Fruit fly (Drosophila melanogaster) whole organism, prepupa: ENCODE measurements around the gene Dop1R1.
A peak's percentile ranks its signal among the peaks of the same experiment; 100 is the strongest.

Source experiments
- CG10631 ChIP-seq: fragments of 200-800 bp; sonication (Bioruptor generic); optimal IDR thresholded peaks from 2 replicates; lab custom pipeline; 2016; ENCODE audit warnings: missing biosample characterization, missing genetic modification characterization
- CG11294 ChIP-seq: fragments of 200-800 bp; sonication (Bioruptor generic); IDR thresholded peaks from 2 replicates; pipeline ENCODE4 v1.3.6; 2022; ENCODE audit warnings: missing biosample characterization, missing genetic modification characterization
- CG1621 ChIP-seq: fragments of 200-800 bp; sonication (Bioruptor generic); optimal IDR thresholded peaks from 3 replicates; lab custom pipeline; 2018; ENCODE audit warnings: missing biosample characterization, mild to moderate bottlenecking, missing genetic modification characterization
- CG16779 ChIP-seq: fragments of 200-800 bp; sonication (Bioruptor generic); optimal IDR thresholded peaks from 3 replicates; lab custom pipeline; 2017; ENCODE audit warnings: missing biosample characterization, mild to moderate bottlenecking, missing genetic modification characterization
- CG3032 ChIP-seq: fragments of 200-800 bp; optimal IDR thresholded peaks from 2 replicates; lab custom pipeline; 2019; ENCODE audit warnings: missing biosample characterization, mild to moderate bottlenecking, missing genetic modification characterization, moderate library complexity
- CG32006 ChIP-seq: fragments of 200-800 bp; sonication (Bioruptor generic); optimal IDR thresholded peaks from 3 replicates; lab custom pipeline; 2017; ENCODE audit warnings: missing biosample characterization, mild to moderate bottlenecking, missing genetic modification characterization
- CG34406 ChIP-seq: fragments of 200-800 bp; sonication (Bioruptor generic); optimal IDR thresholded peaks from 3 replicates; lab custom pipeline; 2016; ENCODE audit warnings: missing biosample characterization, missing genetic modification characterization
- CG4318 ChIP-seq: fragments of 200-800 bp; sonication (Bioruptor generic); optimal IDR thresholded peaks from 3 replicates; lab custom pipeline; 2017; ENCODE audit warnings: missing biosample characterization, mild to moderate bottlenecking, missing genetic modification characterization
- CG6163 ChIP-seq: fragments of 200-800 bp; sonication (Bioruptor generic); IDR thresholded peaks from 3 replicates; pipeline ENCODE4 v1.3.6; 2022; ENCODE audit warnings: missing biosample characterization, missing genetic modification characterization
- CG6276 ChIP-seq: fragments of 200-800 bp; sonication (Bioruptor generic); optimal IDR thresholded peaks from 2 replicates; lab custom pipeline; 2017; ENCODE audit warnings: missing biosample characterization, mild to moderate bottlenecking, missing genetic modification characterization
- CG6792 ChIP-seq: fragments of 200-800 bp; sonication (Bioruptor generic); optimal IDR thresholded peaks from 3 replicates; lab custom pipeline; 2016; ENCODE audit warnings: missing biosample characterization, missing genetic modification characterization
- CG6854 ChIP-seq: fragments of 200-800 bp; sonication (Bioruptor generic); optimal IDR thresholded peaks from 2 replicates; lab custom pipeline; 2017; ENCODE audit warnings: missing biosample characterization, mild to moderate bottlenecking, missing genetic modification characterization
- CG7368 ChIP-seq: fragments of 200-800 bp; sonication (Bioruptor generic); optimal IDR thresholded peaks from 3 replicates; lab custom pipeline; 2016; ENCODE audit warnings: missing biosample characterization, missing genetic modification characterization
- CG8119 ChIP-seq: fragments of 200-800 bp; sonication (Bioruptor generic); IDR thresholded peaks from 3 replicates; pipeline ENCODE4 v1.3.6; 2022; ENCODE audit warnings: missing biosample characterization, missing genetic modification characterization
- CG8319 ChIP-seq: fragments of 200-800 bp; sonication (Bioruptor generic); optimal IDR thresholded peaks from 3 replicates; lab custom pipeline; 2016; ENCODE audit warnings: missing biosample characterization, missing genetic modification characterization
- CG8632 ChIP-seq: fragments of 200-800 bp; sonication (Bioruptor generic); optimal IDR thresholded peaks from 3 replicates; lab custom pipeline; 2016; ENCODE audit warnings: missing biosample characterization, missing genetic modification characterization
- Eip78C ChIP-seq: fragments of 200-800 bp; sonication (Bioruptor generic); peaks from one replicate; lab custom pipeline; 2016; ENCODE audit warnings: missing biosample characterization, missing genetic modification characterization
- Eip93F ChIP-seq: fragments of 200-800 bp; sonication (Bioruptor generic); optimal IDR thresholded peaks from 2 replicates; lab custom pipeline; 2016; ENCODE audit warnings: missing biosample characterization, mild to moderate bottlenecking, missing genetic modification characterization
- Ets21C ChIP-seq: fragments of 200-800 bp; sonication (Bioruptor generic); optimal IDR thresholded peaks from 3 replicates; lab custom pipeline; 2016; ENCODE audit warnings: missing biosample characterization, missing genetic modification characterization
- Ets96B ChIP-seq: fragments of 200-800 bp; optimal IDR thresholded peaks from 2 replicates; lab custom pipeline; 2019; ENCODE audit warnings: missing biosample characterization, mild to moderate bottlenecking, missing genetic modification characterization, moderate library complexity
- Gug ChIP-seq: fragments of 200-800 bp; sonication (Bioruptor generic); IDR thresholded peaks from 2 replicates; pipeline ENCODE4 v1.3.6; 2022; ENCODE audit warnings: missing biosample characterization, missing genetic modification characterization
- Hr38 ChIP-seq: sonication (Bioruptor generic); optimal IDR thresholded peaks from 2 replicates; lab custom pipeline; 2016; ENCODE audit warnings: missing biosample characterization, missing genetic modification characterization
- Hr4 ChIP-seq: fragments of 200-800 bp; sonication (Bioruptor generic); optimal IDR thresholded peaks from 3 replicates; lab custom pipeline; 2016; ENCODE audit warnings: missing biosample characterization, missing genetic modification characterization
- Lpt ChIP-seq: fragments of 200-800 bp; sonication (Bioruptor generic); optimal IDR thresholded peaks from 3 replicates; lab custom pipeline; 2016; ENCODE audit warnings: missing biosample characterization, missing genetic modification characterization
- Met ChIP-seq: fragments of 200-800 bp; sonication (Bioruptor generic); optimal IDR thresholded peaks from 3 replicates; lab custom pipeline; 2016; ENCODE audit warnings: missing biosample characterization, missing genetic modification characterization
- OdsH ChIP-seq: fragments of 200-800 bp; sonication (Bioruptor generic); optimal IDR thresholded peaks from 3 replicates; lab custom pipeline; 2016; ENCODE audit warnings: missing biosample characterization, missing genetic modification characterization
- Smox ChIP-seq: fragments of 200-800 bp; sonication (Bioruptor generic); optimal IDR thresholded peaks from 3 replicates; lab custom pipeline; 2016; ENCODE audit warnings: missing biosample characterization, missing genetic modification characterization
- Sox102F ChIP-seq: fragments of 200-800 bp; sonication (Bioruptor generic); optimal IDR thresholded peaks from 2 replicates; lab custom pipeline; 2016; ENCODE audit warnings: missing biosample characterization, mild to moderate bottlenecking, missing genetic modification characterization
- Sox14 ChIP-seq: fragments of 200-800 bp; sonication (Bioruptor generic); optimal IDR thresholded peaks from 3 replicates; lab custom pipeline; 2016; ENCODE audit warnings: missing biosample characterization, missing genetic modification characterization
- achi ChIP-seq: fragments of 200-800 bp; sonication (Bioruptor generic); optimal IDR thresholded peaks from 3 replicates; lab custom pipeline; 2016; ENCODE audit warnings: missing biosample characterization, missing genetic modification characterization
- acj6 ChIP-seq: fragments of 200-800 bp; sonication (Bioruptor generic); optimal IDR thresholded peaks from 3 replicates; lab custom pipeline; 2016; ENCODE audit warnings: missing biosample characterization, missing genetic modification characterization
- cyc ChIP-seq: fragments of 200-800 bp; sonication (Bioruptor generic); optimal IDR thresholded peaks from 3 replicates; lab custom pipeline; 2016; ENCODE audit warnings: missing biosample characterization, missing genetic modification characterization
- dac ChIP-seq: fragments of 200-800 bp; sonication (Bioruptor generic); optimal IDR thresholded peaks from 2 replicates; lab custom pipeline; 2017; ENCODE audit warnings: missing biosample characterization, mild to moderate bottlenecking, missing genetic modification characterization
- fd59A ChIP-seq: fragments of 200-800 bp; sonication (Bioruptor generic); optimal IDR thresholded peaks from 2 replicates; lab custom pipeline; 2017; ENCODE audit warnings: missing biosample characterization, mild to moderate bottlenecking, missing genetic modification characterization, missing genetic modification reagents
- fd85E ChIP-seq: fragments of 200-800 bp; sonication (Bioruptor generic); optimal IDR thresholded peaks from 3 replicates; lab custom pipeline; 2016; ENCODE audit warnings: missing biosample characterization, missing genetic modification characterization
- fkh ChIP-seq: fragments of 200-800 bp; sonication (Bioruptor generic); optimal IDR thresholded peaks from 3 replicates; lab custom pipeline; 2017; ENCODE audit warnings: missing biosample characterization, mild to moderate bottlenecking, missing genetic modification characterization, moderate library complexity
- lz ChIP-seq: fragments of 200-800 bp; sonication (Bioruptor generic); optimal IDR thresholded peaks from 3 replicates; lab custom pipeline; 2016; ENCODE audit warnings: missing biosample characterization, missing genetic modification characterization
- net ChIP-seq: fragments of 200-800 bp; sonication (Bioruptor generic); optimal IDR thresholded peaks from 3 replicates; lab custom pipeline; 2016; ENCODE audit warnings: missing biosample characterization, missing genetic modification characterization
- pdm3 ChIP-seq: fragments of 200-800 bp; sonication (Bioruptor generic); optimal IDR thresholded peaks from 3 replicates; lab custom pipeline; 2016; ENCODE audit warnings: missing biosample characterization, missing genetic modification characterization
- ss ChIP-seq, 2 experiments: fragments of 200-800 bp; sonication (Bioruptor generic); optimal IDR thresholded peaks; 2 replicates in 1 of 2; 3 replicates in 1 of 2; lab custom pipeline; 2017 to 2018; ENCODE audit warnings: mild to moderate bottlenecking in 2 of 2, missing biosample characterization in 2 of 2, missing genetic modification characterization in 2 of 2, moderate library complexity in 1 of 2
- svp ChIP-seq: fragments of 200-800 bp; sonication (Bioruptor generic); peaks from one replicate; lab custom pipeline; 2016; ENCODE audit warnings: missing biosample characterization, missing genetic modification characterization
- topi ChIP-seq: fragments of 200-800 bp; sonication (Bioruptor generic); optimal IDR thresholded peaks from 3 replicates; lab custom pipeline; 2016; ENCODE audit warnings: missing biosample characterization, missing genetic modification characterization

Dop1R1 gene

dm6 chr3R:14152550-14152949 lies 62.1 kb downstream of the Dop1R1 start, which contains the start of gene CG42500:
Gene CG42500, minus strand, starts transcription at chr3R:14152650.
- TF ChIP-seq Lpt (GFP tag; lab: Kevin White, UChicago) (no peak), CG4318 (no peak), Sox14 (no peak)

- TF ChIP-seq CG16779 (tag; lab: Kevin White, UChicago) (no peak), cyc (GFP tag; lab: Kevin White, UChicago) (no peak), svp (GFP tag; lab: Kevin White, UChicago) (no peak), CG6854 (no peak), Eip93F (GFP tag; lab: Kevin White, UChicago) (no peak), CG8119 (GFP tag; lab: Robert Waterston, UW) (no peak), Hr4 (GFP tag; lab: Kevin White, UChicago) (no peak), achi (GFP tag; lab: Kevin White, UChicago) (no peak), CG34406 (GFP tag; lab: Kevin White, UChicago) (no peak), Ets96B (no peak), CG1621 (tag; lab: Kevin White, UChicago) (no peak), dac (GFP tag; lab: Kevin White, UChicago) (no peak), Met (no peak), Sox102F (GFP tag; lab: Kevin White, UChicago) (no peak), CG6163 (GFP tag; lab: Robert Waterston, UW) (no peak), lz (no peak), Smox (GFP tag; lab: Kevin White, UChicago) (no peak), topi (GFP tag; lab: Kevin White, UChicago) (no peak)
Measured at dm6 chr3R:14151840-14152239, 62.8 kb downstream of the Dop1R1 start, which contains the start of gene CG14355. Gene CG14355, minus strand, starts transcription at chr3R:14151940.

- TF ChIP-seq CG6792 (GFP tag; lab: Kevin White, UChicago) (no peak), Eip93F (GFP tag; lab: Kevin White, UChicago) (no peak)
Measured at dm6 chr3R:14140912-14141311, 73.7 kb downstream of the Dop1R1 start.

- peak; percentile 41 for TF ChIP-seq Eip78C
- TF ChIP-seq CG7368: no peak
Measured at dm6 chr3R:14131972-14132371, 82.6 kb downstream of the Dop1R1 start, which contains the start of gene CG14356. Gene CG14356, minus strand, starts transcription at chr3R:14132072.

- TF ChIP-seq net (peak; percentile 82), CG10631 (GFP tag; lab: Kevin White, UChicago) (peak; percentile 96), CG8632 (GFP tag; lab: Kevin White, UChicago) (peak; percentile 92), OdsH (GFP tag; lab: Kevin White, UChicago) (peak; percentile 93), CG32006 (GFP tag; lab: Kevin White, UChicago) (peak; percentile 92), topi (GFP tag; lab: Kevin White, UChicago) (peak; percentile 86), Ets21C (GFP tag; lab: Kevin White, UChicago) (peak; percentile 78), pdm3 (peak; percentile 84), fkh (peak; percentile 83), Lpt (GFP tag; lab: Kevin White, UChicago) (peak; percentile 73), CG6276 (GFP tag; lab: Kevin White, UChicago) (no peak), CG1621 (tag; lab: Kevin White, UChicago) (peak; percentile 51), CG34406 (GFP tag; lab: Kevin White, UChicago) (peak; percentile 92), Ets96B (peak; percentile 88), dac (GFP tag; lab: Kevin White, UChicago) (peak; percentile 63), CG6854 (peak; percentile 57), Hr4 (GFP tag; lab: Kevin White, UChicago) (peak; percentile 78), Eip93F (GFP tag; lab: Kevin White, UChicago) (peak; percentile 33), CG16779 (tag; lab: Kevin White, UChicago) (no peak), CG11294 (GFP tag; lab: Robert Waterston, UW) (peak; percentile 84; the same call in 1 of the 2 replicates), CG6163 (GFP tag; lab: Robert Waterston, UW) (peak; percentile 87), CG3032 (tag; lab: Kevin White, UChicago) (peak; percentile 93), fd85E (peak; percentile 59), Sox102F (GFP tag; lab: Kevin White, UChicago) (peak; percentile 79), Hr38 (GFP tag; lab: Kevin White, UChicago) (no peak), CG6792 (GFP tag; lab: Kevin White, UChicago) (peak; percentile 87), fd59A (GFP tag; lab: Kevin White, UChicago) (peak; percentile 71), Gug (GFP tag; lab: Robert Waterston, UW) (peak; percentile 84), acj6 (peak; percentile 92), svp (GFP tag; lab: Kevin White, UChicago) (peak; percentile 88), ss (GFP tag; optimal IDR thresholded peaks at IDR 0.05; lab: Kevin White, UChicago) (peak in 1 of 2 experiments; percentile 86), CG8319 (GFP tag; lab: Kevin White, UChicago) (peak; percentile 87)
Measured at dm6 chr3R:14125479-14126121, 89.0 kb downstream of the Dop1R1 start, which contains the start of the genes 140up and Polr2B. Gene 140up, minus strand, starts transcription at chr3R:14125548. Gene Polr2B, plus strand, starts transcription at chr3R:14125791.
